ENCODE assay signal across 2 fruit fly cellular contexts in the genomic region with DNA sequence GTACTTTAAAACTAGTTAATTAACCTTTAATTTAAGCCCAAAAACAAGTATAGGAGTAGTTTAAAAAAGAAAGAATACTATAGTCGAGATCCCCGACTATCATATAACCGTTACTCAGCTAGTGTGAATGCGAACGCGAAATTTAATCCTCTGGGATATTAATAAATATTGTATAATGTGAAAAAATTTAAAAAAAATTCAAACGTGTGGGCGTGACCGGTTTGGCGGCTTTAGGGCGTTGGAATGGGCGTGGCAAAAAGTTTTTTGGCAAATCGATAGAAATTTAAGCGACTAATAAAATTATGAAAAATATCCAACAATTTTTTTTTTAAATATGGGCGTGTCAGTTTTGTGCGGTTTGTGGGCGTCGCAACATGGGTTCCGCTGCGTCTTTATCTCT.
TF ChIP-seq lines count a peak whose summit lies in the region.

No protein-coding gene starts in this region.

- TF ChIP-seq CTCF in whole organism, embryonic (GFP tag; optimal IDR thresholded peaks at IDR 0.05; lab: Kevin White, UChicago), result no peak

TF ChIP-seq in whole organism, embryonic, 481 proteins besides CTCF, POLR2A, EP300 and RAD21:
- peak; percentile 58 for TF ChIP-seq sens (GFP tag; lab: Kevin White, UChicago)
- TF ChIP-seq CG3065 (GFP tag; optimal IDR thresholded peaks at IDR 0.05; lab: Kevin White, UChicago), result peak; percentile 52
- TF ChIP-seq Elba2 (GFP tag; optimal IDR thresholded peaks at IDR 0.05; lab: Kevin White, UChicago), result no peak

TF ChIP-seq in whole organism, wandering third instar larva, 38 proteins besides CTCF, POLR2A, EP300 and RAD21:
- no peak for TF ChIP-seq h (GFP tag; optimal IDR thresholded peaks at IDR 0.05; lab: Kevin White, UChicago)
- peak; percentile 87 for TF ChIP-seq Dfd (GFP tag; optimal IDR thresholded peaks at IDR 0.05; lab: Kevin White, UChicago)
